Worm (Caenorhabditis elegans): ENCODE measurements around the gene M163.5.

- TF ChIP-seq him-1 (tag; optimal IDR thresholded peaks at IDR 0.05) (no peak), dao-5 (tag; optimal IDR thresholded peaks at IDR 0.05) (no peak)
These were observed 20.1 kb upstream of the M163.5 start, which contains the start of gene F23D12.7 for ce11 chrX:14453735-14454134.

All from whole organism, L4/young adult.